Worm (Caenorhabditis elegans): ENCODE results near the gene nspb-9.

The nspb-9 gene

DNA sequence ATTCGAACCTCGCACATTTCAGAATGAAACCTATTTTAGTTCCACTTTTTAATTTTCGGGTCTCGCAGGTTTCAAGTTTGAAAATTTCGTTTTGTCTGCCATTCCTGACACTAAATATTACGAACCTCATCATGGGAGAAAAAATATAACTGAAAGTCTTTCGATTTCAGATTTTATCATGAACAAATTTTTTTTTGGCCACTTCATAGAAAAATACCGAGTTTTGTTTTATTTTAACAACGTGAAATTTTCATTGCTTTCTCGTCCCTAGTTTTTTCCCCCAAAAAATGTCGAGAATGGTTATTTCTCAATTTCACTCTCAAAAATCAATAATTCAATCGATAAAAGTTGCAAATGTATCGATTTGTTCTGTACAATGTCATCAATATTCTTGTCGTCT lies 1.9 kb upstream of the nspb-9 start, which contains the start of gene C01G12.9:
Gene C01G12.9, plus strand, starts transcription at position 301 of the 400 bp plus-strand sequence.
- TF ChIP-seq lsy-2 (tag; optimal IDR thresholded peaks at IDR 0.05) (no peak), blmp-1 (tag; optimal IDR thresholded peaks at IDR 0.05; ENCODE audit: insufficient read depth) (no peak), nhr-6 (tag; optimal IDR thresholded peaks at IDR 0.05) (no peak), unc-39 (tag; optimal IDR thresholded peaks at IDR 0.05) (no peak), C34F6.9 (tag; optimal IDR thresholded peaks at IDR 0.05) (no peak), lin-39 (tag; optimal IDR thresholded peaks at IDR 0.05) (no peak), lin-13 (GFP tag; optimal IDR thresholded peaks at IDR 0.05) (no peak), dmd-4 (tag; optimal IDR thresholded peaks at IDR 0.05) (no peak), ZK546.5 (tag; optimal IDR thresholded peaks at IDR 0.05) (no peak), nhr-11 (tag; optimal IDR thresholded peaks at IDR 0.05) (no peak), aly-2 (tag; optimal IDR thresholded peaks at IDR 0.05) (no peak), snpc-4 (tag; optimal IDR thresholded peaks at IDR 0.05) (no peak), nhr-25 (tag; optimal IDR thresholded peaks at IDR 0.05) (no peak), zag-1 (tag; optimal IDR thresholded peaks at IDR 0.05) (no peak), mab-5 (tag; optimal IDR thresholded peaks at IDR 0.05) (no peak), nhr-237 (tag; optimal IDR thresholded peaks at IDR 0.05) (no peak)

DNA sequence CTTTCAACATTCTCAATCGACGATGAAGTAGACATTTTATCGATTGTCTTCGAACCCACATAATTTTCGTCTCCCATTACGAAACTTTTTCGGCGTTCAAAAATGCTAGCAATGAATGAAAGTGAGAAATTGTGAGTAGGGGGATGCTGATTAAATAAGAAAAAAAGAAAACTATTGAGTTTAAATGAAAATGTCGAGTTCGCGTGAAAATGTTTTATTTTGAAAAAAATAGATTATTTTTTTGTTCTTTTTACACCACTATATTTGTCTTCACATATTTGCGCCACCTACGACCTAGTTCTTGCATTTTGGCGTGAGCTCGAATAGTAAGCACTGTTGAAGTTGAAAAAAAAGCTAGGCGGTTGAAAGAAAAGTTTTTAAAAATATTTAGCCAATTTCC lies 1.5 kb downstream of the nspb-9 start, which contains the start of gene C01G12.3:
Gene C01G12.3, minus strand, starts transcription at position 101 of the 400 bp plus-strand sequence.
- TF ChIP-seq mab-5 (tag; optimal IDR thresholded peaks at IDR 0.05) (no peak), zag-1 (tag; optimal IDR thresholded peaks at IDR 0.05) (no peak), nhr-25 (tag; optimal IDR thresholded peaks at IDR 0.05) (no peak), ztf-11 (tag; optimal IDR thresholded peaks at IDR 0.05) (no peak), nhr-6 (tag; optimal IDR thresholded peaks at IDR 0.05) (no peak), sma-9 (GFP tag; optimal IDR thresholded peaks at IDR 0.05) (no peak), sma-9 (tag; optimal IDR thresholded peaks at IDR 0.05) (no peak), R02D3.7 (tag; optimal IDR thresholded peaks at IDR 0.05) (no peak), lin-13 (GFP tag; optimal IDR thresholded peaks at IDR 0.05) (no peak), Y55F3AM.14 (GFP tag; optimal IDR thresholded peaks at IDR 0.05) (no peak), aly-2 (tag; optimal IDR thresholded peaks at IDR 0.05) (no peak), C34F6.9 (tag; optimal IDR thresholded peaks at IDR 0.05) (no peak), F13H6.1 (tag; optimal IDR thresholded peaks at IDR 0.05) (no peak), blmp-1 (tag; optimal IDR thresholded peaks at IDR 0.05; ENCODE audit: insufficient read depth) (no peak), ceh-16 (tag; optimal IDR thresholded peaks at IDR 0.05) (no peak), dmd-4 (tag; optimal IDR thresholded peaks at IDR 0.05) (no peak)

ce11 chrII:14587407-14587806 lies 6.7 kb downstream of the nspb-9 start, which contains the start of gene C01G12.5:
C01G12.5 (minus strand) TSS chrII:14587507.
- TF ChIP-seq ztf-4 (tag; optimal IDR thresholded peaks at IDR 0.05) = no peak
- no peak for TF ChIP-seq nhr-129 (tag; optimal IDR thresholded peaks at IDR 0.05)
- no peak for TF ChIP-seq nhr-77 (tag; optimal IDR thresholded peaks at IDR 0.05)
- no peak for TF ChIP-seq aly-2 (tag; optimal IDR thresholded peaks at IDR 0.05)

- no peak for TF ChIP-seq lin-13 (GFP tag; optimal IDR thresholded peaks at IDR 0.05)
- TF ChIP-seq snpc-4 (tag; optimal IDR thresholded peaks at IDR 0.05) = no peak
- TF ChIP-seq mbf-1 (tag; optimal IDR thresholded peaks at IDR 0.05) = no peak
- no peak for TF ChIP-seq R02D3.7 (tag; optimal IDR thresholded peaks at IDR 0.05)
- no peak for TF ChIP-seq ama-1 (optimal IDR thresholded peaks at IDR 0.05)
- TF ChIP-seq aly-2 (tag; optimal IDR thresholded peaks at IDR 0.05) = no peak
- no peak for TF ChIP-seq ztf-11 (tag; optimal IDR thresholded peaks at IDR 0.05)
- no peak for TF ChIP-seq alr-1 (tag; optimal IDR thresholded peaks at IDR 0.05)
- no peak for TF ChIP-seq lin-39 (tag; optimal IDR thresholded peaks at IDR 0.05)
- no peak for TF ChIP-seq dmd-4 (tag; optimal IDR thresholded peaks at IDR 0.05)
Observed at ce11 chrII:14588162-14588561, 7.5 kb downstream of the nspb-9 start, which contains the start of gene nspb-10. nspb-10 (minus strand) TSS chrII:14588262.

ce11 chrII:14591699-14592098 lies 11.0 kb downstream of the nspb-9 start, which contains the start of gene C01G12.7:
C01G12.7 (minus strand) TSS chrII:14591893.
- TF ChIP-seq lin-11 (tag; optimal IDR thresholded peaks at IDR 0.05) (peak; percentile 26), crh-2 (tag; optimal IDR thresholded peaks at IDR 0.05) (no peak)

ce11 chrII:14592629-14593028 lies 12.0 kb downstream of the nspb-9 start:
- TF ChIP-seq nhr-10 (tag; optimal IDR thresholded peaks at IDR 0.05) (no peak), nhr-23 (tag; optimal IDR thresholded peaks at IDR 0.05) (no peak), snpc-4 (tag; optimal IDR thresholded peaks at IDR 0.05) (no peak), fos-1 (tag; optimal IDR thresholded peaks at IDR 0.05) (no peak), elt-3 (tag; optimal IDR thresholded peaks at IDR 0.05) (no peak), unc-62 (GFP tag; optimal IDR thresholded peaks at IDR 0.05) (no peak), sma-9 (GFP tag; optimal IDR thresholded peaks at IDR 0.05) (no peak), sma-9 (tag; optimal IDR thresholded peaks at IDR 0.05) (no peak), ceh-82 (tag; optimal IDR thresholded peaks at IDR 0.05) (no peak), nhr-11 (tag; optimal IDR thresholded peaks at IDR 0.05) (no peak), sma-3 (GFP tag; optimal IDR thresholded peaks at IDR 0.05) (no peak), blmp-1 (tag; optimal IDR thresholded peaks at IDR 0.05; ENCODE audit: insufficient read depth) (no peak), crh-2 (tag; optimal IDR thresholded peaks at IDR 0.05) (no peak), alr-1 (tag; optimal IDR thresholded peaks at IDR 0.05) (no peak), nhr-21 (tag; optimal IDR thresholded peaks at IDR 0.05) (no peak), nhr-12 (tag; optimal IDR thresholded peaks at IDR 0.05) (no peak)

Data from whole organism, L2 larva.